Fruit fly (Drosophila melanogaster): Measurements from ENCODE around the gene CG10973.

CG10973 gene

DNA sequence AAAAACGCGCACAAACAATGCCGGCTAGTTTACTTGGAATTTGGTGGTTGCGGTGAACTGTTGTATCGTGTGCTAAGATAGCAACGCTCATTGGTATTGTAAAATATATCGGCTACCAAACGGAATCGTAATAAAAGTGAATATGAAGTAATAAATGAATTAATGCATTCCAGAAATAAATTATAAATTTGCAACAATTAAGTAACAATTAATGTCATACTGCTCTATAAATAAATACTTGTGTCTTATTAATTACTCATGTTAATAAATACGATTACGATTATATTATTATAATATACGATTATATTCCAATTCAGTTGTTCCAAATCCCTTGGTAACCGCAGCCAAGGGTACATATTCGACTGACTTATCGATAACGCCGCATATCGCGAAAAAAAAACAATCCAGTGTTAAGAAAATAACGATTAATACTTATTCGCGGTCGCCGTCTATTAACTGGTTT, 20.0 kb downstream of the CG10973 start, which contains the start of the genes SmD1 and Ptp69D (continued):
- no peak for TF ChIP-seq Side (GFP tag; optimal IDR thresholded peaks at IDR 0.05)
- no peak for TF ChIP-seq CG9727 (GFP tag; optimal IDR thresholded peaks at IDR 0.05)
- no peak for TF ChIP-seq peb (GFP tag; IDR thresholded peaks at IDR 0.05)
- TF ChIP-seq CG8290 (GFP tag; optimal IDR thresholded peaks at IDR 0.05): peak; percentile 20
- TF ChIP-seq CG8290 (tag; optimal IDR thresholded peaks at IDR 0.05): no peak
- no peak for TF ChIP-seq Xrp1 (GFP tag; IDR thresholded peaks at IDR 0.05)
- peak; percentile 99 for TF ChIP-seq CG30020 (tag; optimal IDR thresholded peaks at IDR 0.05)
- TF ChIP-seq CG8388 (GFP tag; optimal IDR thresholded peaks at IDR 0.05): no peak
- no peak for TF ChIP-seq CG31365 (tag; optimal IDR thresholded peaks at IDR 0.05)
- no peak for TF ChIP-seq rib (GFP tag; IDR thresholded peaks at IDR 0.05)
- no peak for TF ChIP-seq CG17359 (tag; optimal IDR thresholded peaks at IDR 0.05)
- TF ChIP-seq Dek (tag; optimal IDR thresholded peaks at IDR 0.05): no peak
- no peak for TF ChIP-seq CG13296 (GFP tag; optimal IDR thresholded peaks at IDR 0.05)
- peak; percentile 62 for TF ChIP-seq bbx (GFP tag; IDR thresholded peaks at IDR 0.05; ENCODE audit: partially characterized antibody)
- TF ChIP-seq Awh (GFP tag; IDR thresholded peaks at IDR 0.05): no peak
- TF ChIP-seq psq (GFP tag; optimal IDR thresholded peaks at IDR 0.05): no peak
- TF ChIP-seq Mes4 (GFP tag; optimal IDR thresholded peaks at IDR 0.05): no peak
- TF ChIP-seq eyg (GFP tag; optimal IDR thresholded peaks at IDR 0.05): no peak
- TF ChIP-seq zfh2 (GFP tag; optimal IDR thresholded peaks at IDR 0.05): no peak
- no peak for TF ChIP-seq CG13123 (GFP tag; optimal IDR thresholded peaks at IDR 0.05)
- TF ChIP-seq pfk (GFP tag; optimal IDR thresholded peaks at IDR 0.05): peak; percentile 90
- no peak for TF ChIP-seq Atf-2 (GFP tag; optimal IDR thresholded peaks at IDR 0.05)
- TF ChIP-seq Ptx1 (GFP tag; IDR thresholded peaks at IDR 0.05): no peak
- no peak for TF ChIP-seq grn (GFP tag; optimal IDR thresholded peaks at IDR 0.05)
- no peak for TF ChIP-seq CG8765 (GFP tag; IDR thresholded peaks at IDR 0.05)
- TF ChIP-seq Dad (GFP tag; optimal IDR thresholded peaks at IDR 0.05): no peak
- no peak for TF ChIP-seq Dbx (GFP tag; IDR thresholded peaks at IDR 0.05)
- no peak for TF ChIP-seq cg (GFP tag; optimal IDR thresholded peaks at IDR 0.05)
- TF ChIP-seq unc-4 (GFP tag; IDR thresholded peaks at IDR 0.05; ENCODE audit: partially characterized antibody): peak; percentile 77
- no peak for TF ChIP-seq jing (GFP tag; optimal IDR thresholded peaks at IDR 0.05)
- no peak for TF ChIP-seq CG7745 (tag; optimal IDR thresholded peaks at IDR 0.05)
- peak; percentile 13 for TF ChIP-seq CG33557 (GFP tag; optimal IDR thresholded peaks at IDR 0.05)
- no peak for TF ChIP-seq Lim3 (GFP tag; IDR thresholded peaks at IDR 0.05)
- no peak for TF ChIP-seq HHEX (GFP tag; optimal IDR thresholded peaks at IDR 0.05)
- TF ChIP-seq CG17829 (tag; optimal IDR thresholded peaks at IDR 0.05): peak; percentile 24
- TF ChIP-seq Gsc (GFP tag; IDR thresholded peaks at IDR 0.05): no peak
- no peak for TF ChIP-seq CG31224 (GFP tag; IDR thresholded peaks at IDR 0.05)
- TF ChIP-seq schlank (tag; optimal IDR thresholded peaks at IDR 0.05): no peak
- TF ChIP-seq insv (GFP tag; optimal IDR thresholded peaks at IDR 0.05): no peak
- TF ChIP-seq fd3F (GFP tag; optimal IDR thresholded peaks at IDR 0.05): no peak
- TF ChIP-seq cwo (GFP tag; optimal IDR thresholded peaks at IDR 0.05): no peak
- TF ChIP-seq C15 (GFP tag; IDR thresholded peaks at IDR 0.05): no peak
- TF ChIP-seq CG16813 (GFP tag; IDR thresholded peaks at IDR 0.05; ENCODE audit: partially characterized antibody): peak; percentile 87
- TF ChIP-seq maf-S (GFP tag; optimal IDR thresholded peaks at IDR 0.05): no peak

Data from whole organism, embryonic.